Fruit fly (Drosophila melanogaster) whole organism, embryonic: ENCODE data around the gene DCAF12.

Source experiments
- Antp ChIP-seq: fragments of 200-800 bp; sonication (Bioruptor generic); optimal IDR thresholded peaks from 3 replicates; lab custom pipeline; 2016; ENCODE audit warnings: missing biosample characterization, missing genetic modification characterization
- Bgb ChIP-seq: fragments of 200-800 bp; sonication (Bioruptor generic); IDR thresholded peaks from 2 replicates; pipeline ENCODE4 v1.3.6; 2022; ENCODE audit warnings: missing biosample characterization, missing genetic modification characterization; ENCODE audit not compliant: partially characterized antibody
- Blimp-1 ChIP-seq: fragments of 200-800 bp; sonication (Bioruptor generic); optimal IDR thresholded peaks from 3 replicates; lab custom pipeline; 2018; ENCODE audit warnings: missing biosample characterization, missing genetic modification characterization, mild to moderate bottlenecking, moderate library complexity, missing genetic modification reagents
- BtbVII ChIP-seq: fragments of 200-800 bp; sonication (Bioruptor generic); optimal IDR thresholded peaks from 3 replicates; lab custom pipeline; 2017; ENCODE audit warnings: missing biosample characterization, mild to moderate bottlenecking, missing genetic modification characterization
- Bteb2 ChIP-seq: fragments of 200-800 bp; sonication (Bioruptor generic); optimal IDR thresholded peaks from 2 replicates; lab custom pipeline; 2016; ENCODE audit warnings: missing biosample characterization, missing genetic modification characterization
- CG10209 ChIP-seq: fragments of 200-800 bp; sonication (Bioruptor generic); optimal IDR thresholded peaks from 3 replicates; lab custom pipeline; 2017; ENCODE audit warnings: missing biosample characterization, mild to moderate bottlenecking, missing genetic modification characterization, missing genetic modification reagents
- CG10462 ChIP-seq: fragments of 200-800 bp; sonication (Bioruptor generic); optimal IDR thresholded peaks from 2 replicates; lab custom pipeline; 2016; ENCODE audit warnings: missing biosample characterization, missing genetic modification characterization
- CG10565 ChIP-seq: fragments of 200-800 bp; sonication (Bioruptor generic); optimal IDR thresholded peaks from 3 replicates; lab custom pipeline; 2016; ENCODE audit warnings: missing biosample characterization, mild to moderate bottlenecking, missing genetic modification characterization
- CG1233 ChIP-seq: fragments of 200-800 bp; sonication (Bioruptor generic); optimal IDR thresholded peaks from 4 replicates; lab custom pipeline; 2018; ENCODE audit warnings: missing biosample characterization, mild to moderate bottlenecking, missing genetic modification characterization
- CG15011 ChIP-seq: fragments of 200-800 bp; sonication (Bioruptor generic); optimal IDR thresholded peaks from 3 replicates; lab custom pipeline; 2018; ENCODE audit warnings: missing biosample characterization, mild to moderate bottlenecking, missing genetic modification characterization
- CG1603 ChIP-seq: fragments of 200-800 bp; sonication (Bioruptor generic); optimal IDR thresholded peaks from 2 replicates; lab custom pipeline; 2019; ENCODE audit warnings: missing biosample characterization, mild to moderate bottlenecking, missing genetic modification characterization, moderate library complexity
- CG16863 ChIP-seq: fragments of 200-800 bp; sonication (Bioruptor generic); optimal IDR thresholded peaks from 3 replicates; lab custom pipeline; 2016; ENCODE audit warnings: missing biosample characterization, missing genetic modification characterization
- CG17361 ChIP-seq: fragments of 200-800 bp; sonication (Bioruptor generic); IDR thresholded peaks from 3 replicates; pipeline ENCODE4 v1.3.6; 2022; ENCODE audit warnings: missing biosample characterization, missing genetic modification characterization
- CG1832 ChIP-seq: fragments of 200-800 bp; sonication (Bioruptor generic); optimal IDR thresholded peaks from 2 replicates; lab custom pipeline; 2017; ENCODE audit warnings: missing biosample characterization, mild to moderate bottlenecking, missing genetic modification characterization, inconsistent platforms
- CG30020 ChIP-seq: fragments of 200-800 bp; optimal IDR thresholded peaks from 2 replicates; lab custom pipeline; 2019; ENCODE audit warnings: missing biosample characterization, mild to moderate bottlenecking, missing genetic modification characterization, moderate library complexity
- CG33213 ChIP-seq: fragments of 200-800 bp; sonication (Bioruptor generic); optimal IDR thresholded peaks from 3 replicates; lab custom pipeline; 2016; ENCODE audit warnings: missing biosample characterization, missing genetic modification characterization
- CG4360 ChIP-seq: fragments of 200-800 bp; sonication (Bioruptor generic); IDR thresholded peaks from 2 replicates; pipeline ENCODE4 v1.3.6; 2022; ENCODE audit warnings: missing biosample characterization, missing genetic modification characterization
- CG4820 ChIP-seq: fragments of 200-800 bp; sonication (Bioruptor generic); optimal IDR thresholded peaks from 3 replicates; lab custom pipeline; 2016; ENCODE audit warnings: missing biosample characterization, missing genetic modification characterization
- CG6791 ChIP-seq: fragments of 200-800 bp; sonication (Bioruptor generic); IDR thresholded peaks from 3 replicates; pipeline ENCODE4 v1.3.6; 2022; ENCODE audit warnings: missing biosample characterization, missing genetic modification characterization; ENCODE audit not compliant: partially characterized antibody
- CG8765 ChIP-seq: fragments of 200-800 bp; sonication (Bioruptor generic); IDR thresholded peaks from 2 replicates; pipeline ENCODE4 v1.3.6; 2022; ENCODE audit warnings: missing biosample characterization, missing genetic modification characterization
- CG8924 ChIP-seq: fragments of 200-800 bp; optimal IDR thresholded peaks from 3 replicates; lab custom pipeline; 2019; ENCODE audit warnings: missing biosample characterization, mild to moderate bottlenecking, missing genetic modification characterization, moderate library complexity
- CG9876 ChIP-seq: fragments of 200-800 bp; sonication (Bioruptor generic); optimal IDR thresholded peaks from 2 replicates; lab custom pipeline; 2016; ENCODE audit warnings: missing biosample characterization, missing genetic modification characterization
- H15 ChIP-seq: fragments of 200-800 bp; sonication (Bioruptor generic); IDR thresholded peaks from 3 replicates; pipeline ENCODE4 v1.3.6; 2022; ENCODE audit warnings: missing biosample characterization, missing genetic modification characterization
- HmgD ChIP-seq: fragments of 200-800 bp; sonication (Bioruptor generic); optimal IDR thresholded peaks from 3 replicates; lab custom pipeline; 2016; ENCODE audit warnings: missing biosample characterization, missing genetic modification characterization
- Hmr ChIP-seq: fragments of 200-800 bp; sonication (Bioruptor generic); optimal IDR thresholded peaks from 3 replicates; lab custom pipeline; 2017; ENCODE audit warnings: mild to moderate bottlenecking, missing biosample characterization, missing genetic modification reagents, missing genetic modification characterization
- Hmx ChIP-seq: fragments of 200-800 bp; sonication (Bioruptor generic); optimal IDR thresholded peaks from 2 replicates; lab custom pipeline; 2016; ENCODE audit warnings: missing biosample characterization, missing genetic modification characterization
- Oli ChIP-seq: fragments of 200-800 bp; sonication (Bioruptor generic); optimal IDR thresholded peaks from 2 replicates; lab custom pipeline; 2018; ENCODE audit warnings: missing biosample characterization, mild to moderate bottlenecking, missing genetic modification characterization, moderate library complexity
- Side ChIP-seq: fragments of 200-800 bp; sonication (Bioruptor generic); optimal IDR thresholded peaks from 2 replicates; lab custom pipeline; 2016; ENCODE audit warnings: missing biosample characterization, missing genetic modification characterization
- YL-1 ChIP-seq: fragments of 200-800 bp; sonication (Bioruptor generic); optimal IDR thresholded peaks from 3 replicates; lab custom pipeline; 2017; ENCODE audit warnings: missing biosample characterization, mild to moderate bottlenecking, missing genetic modification characterization
- ash1 ChIP-seq: fragments of 200-800 bp; sonication (Bioruptor generic); optimal IDR thresholded peaks from 2 replicates; lab custom pipeline; 2018; ENCODE audit warnings: missing biosample characterization, mild to moderate bottlenecking, missing genetic modification characterization
- caup ChIP-seq: fragments of 200-800 bp; sonication (Bioruptor generic); optimal IDR thresholded peaks from 3 replicates; lab custom pipeline; 2017; ENCODE audit warnings: missing biosample characterization, mild to moderate bottlenecking, missing genetic modification characterization, moderate library complexity; ENCODE audit not compliant: severe bottlenecking
- dimm ChIP-seq: fragments of 200-800 bp; sonication (Bioruptor generic); IDR thresholded peaks from 2 replicates; pipeline ENCODE4 v1.3.6; 2022; ENCODE audit warnings: missing biosample characterization, missing genetic modification characterization
- fd64A ChIP-seq: fragments of 200-800 bp; sonication (Bioruptor generic); optimal IDR thresholded peaks from 3 replicates; lab custom pipeline; 2018; ENCODE audit warnings: missing biosample characterization, mild to moderate bottlenecking, missing genetic modification characterization
- ftz-f1 ChIP-seq: fragments of 200-800 bp; sonication (Bioruptor generic); optimal IDR thresholded peaks from 2 replicates; lab custom pipeline; 2016; ENCODE audit warnings: missing biosample characterization, missing genetic modification characterization
- fu2 ChIP-seq: fragments of 200-800 bp; sonication (Bioruptor generic); optimal IDR thresholded peaks from 2 replicates; lab custom pipeline; 2016; ENCODE audit warnings: missing biosample characterization, missing genetic modification characterization
- grn ChIP-seq: fragments of 200-800 bp; sonication (Bioruptor generic); optimal IDR thresholded peaks from 3 replicates; lab custom pipeline; 2017; ENCODE audit warnings: missing biosample characterization, missing genetic modification characterization
- gsb ChIP-seq: fragments of 200-800 bp; sonication (Bioruptor generic); IDR thresholded peaks from 2 replicates; pipeline ENCODE4 v1.3.6; 2022; ENCODE audit warnings: missing biosample characterization, missing genetic modification characterization
- gsb-n ChIP-seq: fragments of 200-800 bp; sonication (Bioruptor generic); optimal IDR thresholded peaks from 3 replicates; lab custom pipeline; 2018; ENCODE audit warnings: missing biosample characterization, mild to moderate bottlenecking, missing genetic modification characterization
- hb ChIP-seq: fragments of 200-800 bp; sonication (Bioruptor generic); IDR thresholded peaks from 3 replicates; pipeline ENCODE4 v1.3.6; 2022; ENCODE audit warnings: missing biosample characterization, missing genetic modification characterization; ENCODE audit not compliant: partially characterized antibody
- kay ChIP-seq: fragments of 200-800 bp; sonication (Bioruptor generic); optimal IDR thresholded peaks from 2 replicates; lab custom pipeline; 2016; ENCODE audit warnings: missing biosample characterization, missing genetic modification characterization
- ken ChIP-seq: fragments of 200-800 bp; sonication (Bioruptor generic); IDR thresholded peaks from 3 replicates; pipeline ENCODE4 v1.3.6; 2022; ENCODE audit warnings: missing biosample characterization, missing genetic modification characterization
- mam ChIP-seq: fragments of 200-800 bp; sonication (Bioruptor generic); optimal IDR thresholded peaks from 3 replicates; lab custom pipeline; 2016; ENCODE audit warnings: missing biosample characterization, missing genetic modification characterization
- nom ChIP-seq: fragments of 200-800 bp; sonication (Bioruptor generic); optimal IDR thresholded peaks from 2 replicates; lab custom pipeline; 2017; ENCODE audit warnings: missing biosample characterization, missing genetic modification characterization, mild to moderate bottlenecking, moderate library complexity, missing genetic modification reagents
- pan ChIP-seq, 4 experiments: fragments of >200 bp in 3 of 4; fragments of 200-800 bp in 1 of 4; sonication (Bioruptor generic) in 1 of 4; optimal IDR thresholded peaks in 3 of 4; IDR thresholded peaks in 1 of 4; 2 replicates each; pipeline versions ENCODE4 v1.3.6 to Lab custom; 2017 to 2022; ENCODE audit warnings: missing biosample characterization in 2 of 4, missing genetic modification characterization in 2 of 4, mixed read lengths in 1 of 4
- ro ChIP-seq: fragments of 200-800 bp; sonication (Bioruptor generic); IDR thresholded peaks from 2 replicates; pipeline ENCODE4 v1.3.6; 2022; ENCODE audit warnings: missing biosample characterization, missing genetic modification characterization
- row ChIP-seq: fragments of 200-800 bp; sonication (Bioruptor generic); IDR thresholded peaks from 3 replicates; pipeline ENCODE4 v1.3.6; 2022; ENCODE audit warnings: missing biosample characterization, missing genetic modification characterization
- sqz ChIP-seq: fragments of 200-800 bp; sonication (Bioruptor generic); optimal IDR thresholded peaks from 3 replicates; lab custom pipeline; 2018; ENCODE audit warnings: missing biosample characterization, mild to moderate bottlenecking, missing genetic modification characterization
- sr ChIP-seq: fragments of 200-800 bp; sonication (Bioruptor generic); IDR thresholded peaks from 3 replicates; pipeline ENCODE4 v1.3.6; 2022; ENCODE audit warnings: missing biosample characterization, missing genetic modification characterization
- tio ChIP-seq: fragments of 200-800 bp; sonication (Bioruptor generic); optimal IDR thresholded peaks from 2 replicates; lab custom pipeline; 2017; ENCODE audit warnings: missing biosample characterization, missing genetic modification characterization, inconsistent platforms

The DCAF12 gene

dm6 chr3R:11967262-11968029 is 49.4 kb downstream of the DCAF12 start, which contains the start of the genes CG12213 and GC1 (continued):
- TF ChIP-seq mam (GFP tag; lab: Kevin White, UChicago) (peak; percentile 52), grn (GFP tag; lab: Kevin White, UChicago) (peak; percentile 44), CG1832 (GFP tag; lab: Kevin White, UChicago) (no peak), fd64A (GFP tag; lab: Kevin White, UChicago) (no peak), YL-1 (GFP tag; lab: Kevin White, UChicago) (peak; percentile 68), Hmr (GFP tag; lab: Kevin White, UChicago) (peak; percentile 37), ash1 (no peak), caup (no peak), CG17361 (peak; percentile 61; the same call in 2 of the 3 replicates), CG4360 (GFP tag; lab: Robert Waterston, UW) (no peak), sqz (GFP tag; lab: Kevin White, UChicago) (peak; percentile 60), H15 (GFP tag; lab: Robert Waterston, UW) (no peak), ro (GFP tag; lab: Robert Waterston, UW) (no peak), CG30020 (tag; lab: Kevin White, UChicago) (peak; percentile 59), CG1603 (peak; percentile 17), hb (GFP tag; lab: Robert Waterston, UW) (peak; percentile 98), CG8924 (tag; lab: Kevin White, UChicago) (peak; percentile 84), sr (no peak), CG16863 (GFP tag; lab: Kevin White, UChicago) (no peak), tio (GFP tag; lab: Kevin White, UChicago) (no peak), CG6791 (GFP tag; lab: Robert Waterston, UW) (peak; percentile 94), Hmx (GFP tag; lab: Kevin White, UChicago) (no peak), ftz-f1 (GFP tag; lab: Kevin White, UChicago) (no peak), CG33213 (peak; percentile 49), CG4820 (no peak), pan (optimal IDR thresholded peaks at IDR 0.05; lab: Kevin White, UChicago) (no peak), pan (GFP tag; optimal IDR thresholded peaks at IDR 0.05 in 1 of 2, IDR thresholded peaks at IDR 0.05 in 1 of 2) (peak in 1 of 2 experiments; percentile 28), Bteb2 (GFP tag; lab: Kevin White, UChicago) (no peak), Blimp-1 (no peak), CG10209 (GFP tag; lab: Kevin White, UChicago) (no peak), gsb (GFP tag; lab: Robert Waterston, UW) (no peak), Oli (no peak), CG15011 (GFP tag; lab: Kevin White, UChicago) (no peak), row (GFP tag; lab: Robert Waterston, UW) (peak; percentile 82), BtbVII (GFP tag; lab: Kevin White, UChicago) (no peak), nom (GFP tag; lab: Kevin White, UChicago) (no peak), CG10462 (GFP tag; lab: Kevin White, UChicago) (no peak), ken (GFP tag; lab: Robert Waterston, UW) (no peak), gsb-n (peak; percentile 34), Bgb (peak; percentile 98), dimm (GFP tag; lab: Robert Waterston, UW) (no peak), CG10565 (GFP tag; lab: Kevin White, UChicago) (no peak), kay (GFP tag; lab: Kevin White, UChicago) (no peak), fu2 (GFP tag; lab: Kevin White, UChicago) (no peak), HmgD (GFP tag; lab: Kevin White, UChicago) (peak; percentile 23), CG1233 (GFP tag; lab: Kevin White, UChicago) (no peak), CG8765 (no peak), Antp (no peak), Side (GFP tag; lab: Kevin White, UChicago) (no peak), CG9876 (GFP tag; lab: Kevin White, UChicago) (no peak)
